Worm (Caenorhabditis elegans) whole organism, L2 larva: ENCODE results near the gene C03A3.3.

Experiments
- C34F6.9 ChIP-seq: fragments of 150-350 bp; optimal IDR thresholded peaks from 2 replicates; lab custom pipeline; 2014; ENCODE audit warnings: missing biosample characterization, missing genetic modification characterization
- F13H6.1 ChIP-seq: sonication (generic microtip); optimal IDR thresholded peaks from 2 replicates; lab custom pipeline; 2016; ENCODE audit warnings: missing genetic modification characterization, missing compliant biosample characterization
- R02D3.7 ChIP-seq: fragments of 150-350 bp; optimal IDR thresholded peaks from 2 replicates; lab custom pipeline; 2014; ENCODE audit warnings: missing biosample characterization, missing genetic modification characterization
- Y55F3AM.14 ChIP-seq: fragments of 200-800 bp; sonication (Bioruptor generic); optimal IDR thresholded peaks from 2 replicates; lab custom pipeline; 2018; ENCODE audit warnings: mild to moderate bottlenecking, missing genetic modification characterization, missing compliant biosample characterization
- ZK546.5 ChIP-seq: sonication (generic microtip); optimal IDR thresholded peaks from 2 replicates; lab custom pipeline; 2017; ENCODE audit warnings: missing biosample characterization, missing genetic modification characterization
- alr-1 ChIP-seq: fragments of 150-350 bp; optimal IDR thresholded peaks from 2 replicates; lab custom pipeline; 2014; ENCODE audit warnings: missing biosample characterization, missing genetic modification characterization
- aly-2 ChIP-seq: fragments of 150-350 bp; optimal IDR thresholded peaks from 2 replicates; lab custom pipeline; 2014; ENCODE audit warnings: missing biosample characterization, missing genetic modification characterization
- ama-1 ChIP-seq: fragments of 150-350 bp; optimal IDR thresholded peaks from 2 replicates; lab custom pipeline; 2018; ENCODE audit warnings: inconsistent platforms
- blmp-1 ChIP-seq: sonication (generic microtip); optimal IDR thresholded peaks from 2 replicates; lab custom pipeline; 2017; ENCODE audit warnings: missing genetic modification characterization, mild to moderate bottlenecking, missing compliant biosample characterization, antibody characterized with exemption, moderate library complexity; ENCODE audit not compliant: insufficient read depth
- ceh-16 ChIP-seq: fragments of 150-350 bp; optimal IDR thresholded peaks from 2 replicates; lab custom pipeline; 2014; ENCODE audit warnings: missing biosample characterization, missing genetic modification characterization
- ceh-82 ChIP-seq: fragments of 150-350 bp; optimal IDR thresholded peaks from 2 replicates; lab custom pipeline; 2014; ENCODE audit warnings: missing biosample characterization, missing genetic modification characterization
- crh-2 ChIP-seq: sonication (generic microtip); optimal IDR thresholded peaks from 2 replicates; lab custom pipeline; 2017; ENCODE audit warnings: missing biosample characterization, missing genetic modification characterization
- dmd-4 ChIP-seq: sonication (generic microtip); optimal IDR thresholded peaks from 2 replicates; lab custom pipeline; 2017; ENCODE audit warnings: missing biosample characterization, missing genetic modification characterization
- egl-27 ChIP-seq: sonication (generic microtip); optimal IDR thresholded peaks from 3 replicates; lab custom pipeline; 2017; ENCODE audit warnings: missing biosample characterization, missing genetic modification reagents, missing genetic modification characterization
- elt-1 ChIP-seq: fragments of 150-350 bp; optimal IDR thresholded peaks from 2 replicates; lab custom pipeline; 2014; ENCODE audit warnings: missing biosample characterization, missing genetic modification characterization
- elt-3 ChIP-seq: sonication (generic microtip); optimal IDR thresholded peaks from 2 replicates; lab custom pipeline; 2017; ENCODE audit warnings: missing biosample characterization, missing genetic modification characterization
- fos-1 ChIP-seq: fragments of 150-350 bp; optimal IDR thresholded peaks from 2 replicates; lab custom pipeline; 2014; ENCODE audit warnings: missing biosample characterization, missing genetic modification characterization
- gmeb-1 ChIP-seq: fragments of 150-350 bp; optimal IDR thresholded peaks from 2 replicates; lab custom pipeline; 2014; ENCODE audit warnings: missing biosample characterization, missing genetic modification characterization
- lin-11 ChIP-seq: fragments of 150-350 bp; sonication (generic microtip); optimal IDR thresholded peaks from 2 replicates; lab custom pipeline; 2014; ENCODE audit warnings: missing biosample characterization, missing genetic modification characterization, inconsistent platforms, mixed read lengths
- lin-13 ChIP-seq: fragments of 150-350 bp; optimal IDR thresholded peaks from 2 replicates; lab custom pipeline; 2014; ENCODE audit warnings: missing biosample characterization, missing genetic modification reagents, missing genetic modification characterization
- lin-39 ChIP-seq: fragments of 150-350 bp; optimal IDR thresholded peaks from 2 replicates; lab custom pipeline; 2014; ENCODE audit warnings: missing biosample characterization, missing genetic modification reagents, missing genetic modification characterization
- mab-5 ChIP-seq: fragments of 150-350 bp; optimal IDR thresholded peaks from 2 replicates; lab custom pipeline; 2014; ENCODE audit warnings: missing biosample characterization, missing genetic modification characterization
- mbf-1 ChIP-seq: sonication (generic microtip); optimal IDR thresholded peaks from 2 replicates; lab custom pipeline; 2017; ENCODE audit warnings: missing biosample characterization, missing genetic modification characterization
- mdl-1 ChIP-seq, 2 experiments: fragments of 150-350 bp in 1 of 2; sonication (generic microtip) in 1 of 2; optimal IDR thresholded peaks; 2 replicates each; lab custom pipeline; 2017; ENCODE audit warnings: missing biosample characterization in 2 of 2, missing genetic modification characterization in 2 of 2
- nhr-10 ChIP-seq: sonication (generic microtip); optimal IDR thresholded peaks from 2 replicates; lab custom pipeline; 2017; ENCODE audit warnings: missing biosample characterization, missing genetic modification characterization
- nhr-11 ChIP-seq: fragments of 150-350 bp; optimal IDR thresholded peaks from 2 replicates; lab custom pipeline; 2014; ENCODE audit warnings: missing biosample characterization, missing genetic modification characterization
- nhr-12 ChIP-seq: fragments of 150-350 bp; optimal IDR thresholded peaks from 2 replicates; lab custom pipeline; 2014; ENCODE audit warnings: missing biosample characterization, missing genetic modification characterization
- nhr-129 ChIP-seq: fragments of 150-350 bp; optimal IDR thresholded peaks from 2 replicates; lab custom pipeline; 2014; ENCODE audit warnings: missing biosample characterization, missing genetic modification characterization
- nhr-21 ChIP-seq: fragments of 150-350 bp; optimal IDR thresholded peaks from 2 replicates; lab custom pipeline; 2014; ENCODE audit warnings: missing biosample characterization, missing genetic modification characterization
- nhr-23 ChIP-seq: fragments of 150-350 bp; optimal IDR thresholded peaks from 2 replicates; lab custom pipeline; 2014; ENCODE audit warnings: missing biosample characterization, missing genetic modification reagents, missing genetic modification characterization
- nhr-237 ChIP-seq: fragments of 150-350 bp; optimal IDR thresholded peaks from 2 replicates; lab custom pipeline; 2014; ENCODE audit warnings: missing biosample characterization, missing genetic modification characterization
- nhr-25 ChIP-seq: fragments of 150-350 bp; sonication (generic microtip); optimal IDR thresholded peaks from 3 replicates; lab custom pipeline; 2014; ENCODE audit warnings: missing biosample characterization, missing genetic modification characterization
- nhr-6 ChIP-seq: fragments of 150-350 bp; optimal IDR thresholded peaks from 2 replicates; lab custom pipeline; 2014; ENCODE audit warnings: missing biosample characterization, missing genetic modification characterization
- nhr-77 ChIP-seq: fragments of 150-350 bp; optimal IDR thresholded peaks from 2 replicates; lab custom pipeline; 2014; ENCODE audit warnings: missing biosample characterization, missing genetic modification characterization
- peb-1 ChIP-seq: fragments of 150-350 bp; optimal IDR thresholded peaks from 2 replicates; lab custom pipeline; 2014; ENCODE audit warnings: missing biosample characterization, missing genetic modification characterization
- sem-4 ChIP-seq: fragments of 150-350 bp; optimal IDR thresholded peaks from 2 replicates; lab custom pipeline; 2014; ENCODE audit warnings: missing biosample characterization, missing genetic modification reagents, missing genetic modification characterization
- skn-1 ChIP-seq: sonication (generic microtip); optimal IDR thresholded peaks from 2 replicates; lab custom pipeline; 2017; ENCODE audit warnings: missing biosample characterization, missing genetic modification characterization
- snpc-4 ChIP-seq: fragments of 150-350 bp; optimal IDR thresholded peaks from 2 replicates; lab custom pipeline; 2014; ENCODE audit warnings: missing biosample characterization, missing genetic modification characterization
- unc-39 ChIP-seq: fragments of 150-350 bp; optimal IDR thresholded peaks from 2 replicates; lab custom pipeline; 2014; ENCODE audit warnings: missing biosample characterization, missing genetic modification characterization
- unc-55 ChIP-seq: fragments of 150-350 bp; sonication (generic microtip); optimal IDR thresholded peaks from 3 replicates; lab custom pipeline; 2014; ENCODE audit warnings: missing biosample characterization, missing genetic modification reagents, missing genetic modification characterization
- unc-62 ChIP-seq: fragments of 150-350 bp; optimal IDR thresholded peaks from 2 replicates; lab custom pipeline; 2014; ENCODE audit warnings: missing biosample characterization, missing genetic modification reagents, missing genetic modification characterization
- zag-1 ChIP-seq: fragments of 150-350 bp; optimal IDR thresholded peaks from 2 replicates; lab custom pipeline; 2014; ENCODE audit warnings: missing biosample characterization, missing genetic modification characterization
- ztf-11 ChIP-seq: sonication (generic microtip); optimal IDR thresholded peaks from 2 replicates; lab custom pipeline; 2017; ENCODE audit warnings: missing biosample characterization, missing genetic modification characterization
- ztf-4 ChIP-seq: fragments of 150-350 bp; optimal IDR thresholded peaks from 2 replicates; lab custom pipeline; 2014; ENCODE audit warnings: missing biosample characterization, missing genetic modification characterization

Gene C03A3.3

ce11 chrX:11307056-11307455 lies 38.2 kb upstream of the C03A3.3 start, which contains the start of gene vhl-1:
TSS of gene vhl-1 (plus strand) at chrX:11307356.
- TF ChIP-seq egl-27 (tag; lab: Kevin White, UChicago) (no peak), nhr-77 (tag; lab: Kevin White, UChicago) (no peak), C34F6.9 (tag; lab: Kevin White, UChicago) (no peak), unc-55 (GFP tag; lab: Kevin White, UChicago) (no peak), nhr-12 (tag; lab: Kevin White, UChicago) (no peak), nhr-237 (tag; lab: Kevin White, UChicago) (no peak), Y55F3AM.14 (GFP tag; lab: Kevin White, UChicago) (no peak), aly-2 (tag; lab: Kevin White, UChicago) (no peak), dmd-4 (tag; lab: Kevin White, UChicago) (no peak), nhr-23 (tag; lab: Kevin White, UChicago) (no peak), alr-1 (tag; lab: Kevin White, UChicago) (no peak), snpc-4 (tag; lab: Kevin White, UChicago) (no peak), ZK546.5 (no peak), lin-39 (no peak), ztf-11 (tag; lab: Kevin White, UChicago) (no peak), blmp-1 (tag; lab: Kevin White, UChicago) (no peak), mbf-1 (tag; lab: Kevin White, UChicago) (no peak), nhr-21 (tag; lab: Kevin White, UChicago) (no peak), sem-4 (tag; lab: Kevin White, UChicago) (no peak), mdl-1 (tag; optimal IDR thresholded peaks at IDR 0.05; lab: Kevin White, UChicago) (no peak)
- TF ChIP-seq, all 48 proteins: peak for 0

- no peak for TF ChIP-seq peb-1 (tag; lab: Kevin White, UChicago)
- TF ChIP-seq lin-11 = no peak
- no peak for TF ChIP-seq lin-13 (GFP tag; lab: Kevin White, UChicago)
- TF ChIP-seq mab-5 (tag; lab: Kevin White, UChicago) = no peak
- no peak for TF ChIP-seq nhr-129 (tag; lab: Kevin White, UChicago)
- TF ChIP-seq unc-39 (tag; lab: Kevin White, UChicago) = no peak
- no peak for TF ChIP-seq nhr-10 (tag; lab: Kevin White, UChicago)
- no peak for TF ChIP-seq unc-62
- TF ChIP-seq sem-4 (tag; lab: Kevin White, UChicago) = no peak
- no peak for TF ChIP-seq ztf-4 (tag; lab: Kevin White, UChicago)
- no peak for TF ChIP-seq nhr-6
- TF ChIP-seq snpc-4 (tag; lab: Kevin White, UChicago) = no peak
- TF ChIP-seq elt-3 (tag; lab: Kevin White, UChicago) = no peak
- TF ChIP-seq ceh-82 (tag; lab: Kevin White, UChicago) = no peak
- no peak for TF ChIP-seq nhr-237 (tag; lab: Kevin White, UChicago)
- no peak for TF ChIP-seq zag-1 (tag; lab: Kevin White, UChicago)
- no peak for TF ChIP-seq C34F6.9 (tag; lab: Kevin White, UChicago)
- TF ChIP-seq nhr-77 (tag; lab: Kevin White, UChicago) = no peak
These were observed 36.9 kb upstream of the C03A3.3 start, which contains the start of gene F08G12.1 for ce11 chrX:11305773-11306172. TSS of gene F08G12.1 (minus strand) at chrX:11305873.

- no peak for TF ChIP-seq ZK546.5
- no peak for TF ChIP-seq unc-39 (tag; lab: Kevin White, UChicago)
- no peak for TF ChIP-seq nhr-23 (tag; lab: Kevin White, UChicago)
- peak; percentile 62 for TF ChIP-seq sem-4 (tag; lab: Kevin White, UChicago)
- TF ChIP-seq lin-13 (GFP tag; lab: Kevin White, UChicago) = peak; percentile 85
- peak; percentile 86 for TF ChIP-seq fos-1 (tag; lab: Kevin White, UChicago)
- no peak for TF ChIP-seq nhr-12 (tag; lab: Kevin White, UChicago)
- TF ChIP-seq nhr-25 (tag; lab: Kevin White, UChicago) = peak; percentile 78
- peak; percentile 31 for TF ChIP-seq Y55F3AM.14 (GFP tag; lab: Kevin White, UChicago)
- TF ChIP-seq ceh-16 (tag; lab: Kevin White, UChicago) = no peak
- peak; percentile 89 for TF ChIP-seq F13H6.1
- TF ChIP-seq nhr-11 = no peak
- TF ChIP-seq elt-1 (tag; lab: Kevin White, UChicago) = no peak
- peak; percentile 87 for TF ChIP-seq unc-55 (GFP tag; lab: Kevin White, UChicago)
- TF ChIP-seq lin-39 = no peak
- TF ChIP-seq gmeb-1 (tag; lab: Kevin White, UChicago) = peak; percentile 46
- TF ChIP-seq dmd-4 (tag; lab: Kevin White, UChicago) = no peak
- TF ChIP-seq nhr-10 (tag; lab: Kevin White, UChicago) = no peak
- TF ChIP-seq R02D3.7 (tag; lab: Kevin White, UChicago) = no peak
- TF ChIP-seq crh-2 (tag; lab: Kevin White, UChicago) = peak; percentile 89
- no peak for TF ChIP-seq blmp-1 (tag; lab: Kevin White, UChicago)
- TF ChIP-seq ama-1 (lab: Kevin White, UChicago) = no peak
- no peak for TF ChIP-seq ztf-11 (tag; lab: Kevin White, UChicago)
- peak; percentile 61 for TF ChIP-seq lin-11
- peak; percentile 37 for TF ChIP-seq nhr-21 (tag; lab: Kevin White, UChicago)
- peak; percentile 90 for TF ChIP-seq nhr-129 (tag; lab: Kevin White, UChicago)
- no peak for TF ChIP-seq skn-1 (tag; lab: Kevin White, UChicago)
- peak; percentile 87 for TF ChIP-seq peb-1 (tag; lab: Kevin White, UChicago)
- no peak for TF ChIP-seq nhr-237 (tag; lab: Kevin White, UChicago)
- TF ChIP-seq nhr-77 (tag; lab: Kevin White, UChicago) = no peak
- TF ChIP-seq mbf-1 (tag; lab: Kevin White, UChicago) = no peak
- TF ChIP-seq nhr-6 = peak; percentile 18
- peak; percentile 71 for TF ChIP-seq zag-1 (tag; lab: Kevin White, UChicago)
- TF ChIP-seq snpc-4 (tag; lab: Kevin White, UChicago) = peak; percentile 72
- TF ChIP-seq unc-62 = no peak
These were observed 30.9 kb upstream of the C03A3.3 start, which contains the start of the genes snrp-40.1 and F08G12.3 for ce11 chrX:11299642-11300307. TSS of gene snrp-40.1 (minus strand) at chrX:11299784. TSS of gene F08G12.3 (plus strand) at chrX:11300257.
